Fruit fly (Drosophila melanogaster) whole organism, embryonic: Measurements from ENCODE around the gene CG6791.

Experiments used
- CG11247 ChIP-seq: fragments of 200-800 bp; sonication (Bioruptor generic); IDR thresholded peaks from 2 replicates; pipeline ENCODE4 v1.3.6; 2022; ENCODE audit warnings: missing biosample characterization, missing genetic modification characterization
- CG11456 ChIP-seq: fragments of 200-800 bp; sonication (Bioruptor generic); IDR thresholded peaks from 3 replicates; pipeline ENCODE4 v1.3.6; 2022; ENCODE audit warnings: missing biosample characterization, missing genetic modification characterization
- CG13287 ChIP-seq: fragments of 200-800 bp; sonication (Bioruptor generic); IDR thresholded peaks from 2 replicates; pipeline ENCODE4 v1.3.6; 2022; ENCODE audit warnings: missing biosample characterization, missing genetic modification characterization; ENCODE audit not compliant: partially characterized antibody
- CG15269 ChIP-seq: fragments of 200-800 bp; sonication (Bioruptor generic); optimal IDR thresholded peaks from 2 replicates; lab custom pipeline; 2018; ENCODE audit warnings: missing biosample characterization, mild to moderate bottlenecking, missing genetic modification characterization, moderate library complexity
- CG15479 ChIP-seq: fragments of 200-800 bp; sonication (Bioruptor generic); optimal IDR thresholded peaks from 3 replicates; lab custom pipeline; 2019; ENCODE audit warnings: missing biosample characterization, mild to moderate bottlenecking, missing genetic modification characterization, moderate library complexity
- CG17385 ChIP-seq: fragments of 200-800 bp; sonication (Bioruptor generic); optimal IDR thresholded peaks from 3 replicates; lab custom pipeline; 2018; ENCODE audit warnings: missing biosample characterization, mild to moderate bottlenecking, missing genetic modification characterization
- CG18619 ChIP-seq: fragments of 200-800 bp; sonication (Bioruptor generic); optimal IDR thresholded peaks from 3 replicates; lab custom pipeline; 2017; ENCODE audit warnings: missing biosample characterization, mild to moderate bottlenecking, missing genetic modification characterization
- CG2129 ChIP-seq: fragments of 200-800 bp; sonication (Bioruptor generic); IDR thresholded peaks from 2 replicates; pipeline ENCODE4 v1.3.6; 2022; ENCODE audit warnings: missing biosample characterization, missing genetic modification characterization; ENCODE audit not compliant: partially characterized antibody
- CG31365 ChIP-seq: fragments of 200-800 bp; sonication (Bioruptor generic); optimal IDR thresholded peaks from 2 replicates; lab custom pipeline; 2018; ENCODE audit warnings: missing biosample characterization, mild to moderate bottlenecking, missing genetic modification characterization
- CG32532 ChIP-seq: fragments of 200-800 bp; sonication (Bioruptor generic); IDR thresholded peaks from 2 replicates; pipeline ENCODE4 v1.3.6; 2022; ENCODE audit warnings: missing biosample characterization, missing genetic modification characterization
- CG3407 ChIP-seq: fragments of 200-800 bp; sonication (Bioruptor generic); optimal IDR thresholded peaks from 2 replicates; lab custom pipeline; 2018; ENCODE audit warnings: missing biosample characterization, mild to moderate bottlenecking, missing genetic modification characterization
- CG4424 ChIP-seq: fragments of 200-800 bp; sonication (Bioruptor generic); optimal IDR thresholded peaks from 3 replicates; lab custom pipeline; 2016; ENCODE audit warnings: missing biosample characterization, missing genetic modification characterization
- CG6254 ChIP-seq: fragments of 200-800 bp; sonication (Bioruptor generic); optimal IDR thresholded peaks from 3 replicates; lab custom pipeline; 2017; ENCODE audit warnings: mild to moderate bottlenecking, missing biosample characterization, missing genetic modification reagents, missing genetic modification characterization
- CG7745 ChIP-seq: fragments of 200-800 bp; sonication (Bioruptor generic); optimal IDR thresholded peaks from 2 replicates; lab custom pipeline; 2018; ENCODE audit warnings: missing biosample characterization, mild to moderate bottlenecking, missing genetic modification characterization, moderate library complexity
- CG7786 ChIP-seq: fragments of 200-800 bp; sonication (Bioruptor generic); optimal IDR thresholded peaks from 2 replicates; lab custom pipeline; 2016; ENCODE audit warnings: missing biosample characterization, missing genetic modification characterization
- CG9609 ChIP-seq: fragments of 200-800 bp; sonication (Bioruptor generic); optimal IDR thresholded peaks from 3 replicates; lab custom pipeline; 2016; ENCODE audit warnings: missing biosample characterization, missing genetic modification characterization
- CG9797 ChIP-seq: fragments of 200-800 bp; sonication (Bioruptor generic); optimal IDR thresholded peaks from 3 replicates; lab custom pipeline; 2018; ENCODE audit warnings: missing biosample characterization, mild to moderate bottlenecking, missing genetic modification characterization
- D19A ChIP-seq: fragments of 200-800 bp; optimal IDR thresholded peaks from 3 replicates; lab custom pipeline; 2019; ENCODE audit warnings: missing biosample characterization, mild to moderate bottlenecking, missing genetic modification characterization, moderate library complexity
- D19B ChIP-seq: fragments of 200-800 bp; sonication (Bioruptor generic); optimal IDR thresholded peaks from 2 replicates; lab custom pipeline; 2017; ENCODE audit warnings: missing biosample characterization, mild to moderate bottlenecking, missing genetic modification characterization
- ERR ChIP-seq: fragments of 200-800 bp; sonication (Bioruptor generic); optimal IDR thresholded peaks from 2 replicates; lab custom pipeline; 2016; ENCODE audit warnings: missing biosample characterization, missing genetic modification characterization
- Ets97D ChIP-seq: fragments of 200-800 bp; sonication (Bioruptor generic); optimal IDR thresholded peaks from 3 replicates; lab custom pipeline; 2016; ENCODE audit warnings: missing biosample characterization, missing genetic modification characterization
- Gsc ChIP-seq: fragments of 200-800 bp; sonication (Bioruptor generic); IDR thresholded peaks from 2 replicates; pipeline ENCODE4 v1.3.6; 2022; ENCODE audit warnings: missing biosample characterization, missing genetic modification characterization
- HLH3B ChIP-seq: fragments of 200-800 bp; sonication (Bioruptor generic); IDR thresholded peaks from 2 replicates; pipeline ENCODE4 v1.3.6; 2022; ENCODE audit warnings: missing biosample characterization, missing genetic modification characterization
- HLH54F ChIP-seq: fragments of 200-800 bp; sonication (Bioruptor generic); optimal IDR thresholded peaks from 3 replicates; lab custom pipeline; 2016; ENCODE audit warnings: missing biosample characterization, missing genetic modification characterization
- Hmx ChIP-seq: fragments of 200-800 bp; sonication (Bioruptor generic); optimal IDR thresholded peaks from 2 replicates; lab custom pipeline; 2016; ENCODE audit warnings: missing biosample characterization, missing genetic modification characterization
- Lim3 ChIP-seq: fragments of 200-800 bp; sonication (Bioruptor generic); IDR thresholded peaks from 2 replicates; pipeline ENCODE4 v1.3.6; 2022; ENCODE audit warnings: missing biosample characterization, missing genetic modification characterization
- MBD-R2 ChIP-seq: fragments of 200-800 bp; sonication (Bioruptor generic); IDR thresholded peaks from 2 replicates; pipeline ENCODE4 v1.3.6; 2022; ENCODE audit warnings: missing biosample characterization, missing genetic modification characterization
- NK7.1 ChIP-seq: fragments of 200-800 bp; sonication (Bioruptor generic); optimal IDR thresholded peaks from 3 replicates; lab custom pipeline; 2016; ENCODE audit warnings: missing biosample characterization, missing genetic modification characterization
- Ravus ChIP-seq: fragments of 200-800 bp; sonication (Bioruptor generic); IDR thresholded peaks from 2 replicates; pipeline ENCODE4 v1.3.6; 2022; ENCODE audit warnings: missing biosample characterization, missing genetic modification characterization
- Six4 ChIP-seq: fragments of 200-800 bp; sonication (Bioruptor generic); optimal IDR thresholded peaks from 2 replicates; lab custom pipeline; 2016; ENCODE audit warnings: missing biosample characterization, missing genetic modification characterization
- Spps ChIP-seq: fragments of 200-800 bp; sonication (Bioruptor generic); optimal IDR thresholded peaks from 2 replicates; lab custom pipeline; 2018; ENCODE audit warnings: missing biosample characterization, mild to moderate bottlenecking, missing genetic modification characterization
- ab ChIP-seq: fragments of 200-800 bp; sonication (Bioruptor generic); optimal IDR thresholded peaks from 2 replicates; lab custom pipeline; 2016; ENCODE audit warnings: missing biosample characterization, missing genetic modification characterization
- aop ChIP-seq: fragments of 200-800 bp; sonication (Bioruptor generic); IDR thresholded peaks from 2 replicates; pipeline ENCODE4 v1.3.6; 2022; ENCODE audit warnings: missing biosample characterization, missing genetic modification characterization
- ara ChIP-seq: fragments of 200-800 bp; sonication (Bioruptor generic); IDR thresholded peaks from 2 replicates; pipeline ENCODE4 v1.3.6; 2022; ENCODE audit warnings: missing biosample characterization, missing genetic modification characterization
- cg ChIP-seq: fragments of 200-800 bp; sonication (Bioruptor generic); optimal IDR thresholded peaks from 3 replicates; lab custom pipeline; 2019; ENCODE audit warnings: missing biosample characterization, mild to moderate bottlenecking, missing genetic modification characterization, moderate library complexity
- crc ChIP-seq: fragments of 200-800 bp; sonication (Bioruptor generic); optimal IDR thresholded peaks from 2 replicates; lab custom pipeline; 2016; ENCODE audit warnings: missing biosample characterization, missing genetic modification characterization
- da ChIP-seq: fragments of 200-800 bp; sonication (Bioruptor generic); optimal IDR thresholded peaks from 2 replicates; lab custom pipeline; 2016; ENCODE audit warnings: missing biosample characterization, missing genetic modification characterization
- dati ChIP-seq: fragments of 200-800 bp; sonication (Bioruptor generic); IDR thresholded peaks from 2 replicates; pipeline ENCODE4 v1.3.6; 2022; ENCODE audit warnings: missing biosample characterization, missing genetic modification characterization
- dpn ChIP-seq, 2 experiments: fragments of 200-800 bp; sonication (Bioruptor generic); optimal IDR thresholded peaks; 3 replicates each; lab custom pipeline; 2016; ENCODE audit warnings: missing biosample characterization in 2 of 2, missing genetic modification characterization in 2 of 2
- gfzf ChIP-seq: fragments of 200-800 bp; sonication (Bioruptor generic); optimal IDR thresholded peaks from 2 replicates; lab custom pipeline; 2016; ENCODE audit warnings: missing biosample characterization, mild to moderate bottlenecking, missing genetic modification characterization, moderate library complexity
- grn ChIP-seq: fragments of 200-800 bp; sonication (Bioruptor generic); optimal IDR thresholded peaks from 3 replicates; lab custom pipeline; 2017; ENCODE audit warnings: missing biosample characterization, missing genetic modification characterization
- mam ChIP-seq: fragments of 200-800 bp; sonication (Bioruptor generic); optimal IDR thresholded peaks from 3 replicates; lab custom pipeline; 2016; ENCODE audit warnings: missing biosample characterization, missing genetic modification characterization
- odd ChIP-seq: fragments of 200-800 bp; sonication (Bioruptor generic); optimal IDR thresholded peaks from 2 replicates; lab custom pipeline; 2017; ENCODE audit warnings: missing biosample characterization, mild to moderate bottlenecking, missing genetic modification characterization
- sd ChIP-seq: fragments of 200-800 bp; sonication (Bioruptor generic); optimal IDR thresholded peaks from 3 replicates; lab custom pipeline; 2018; ENCODE audit warnings: missing biosample characterization, mild to moderate bottlenecking, missing genetic modification characterization, moderate library complexity
- sens ChIP-seq: fragments of 200-800 bp; sonication (Bioruptor generic); peaks from one replicate; lab custom pipeline; 2016; ENCODE audit warnings: missing biosample characterization, missing genetic modification characterization
- slou ChIP-seq: fragments of 200-800 bp; sonication (Bioruptor generic); optimal IDR thresholded peaks from 3 replicates; lab custom pipeline; 2016; ENCODE audit warnings: missing biosample characterization, missing genetic modification characterization
- tin ChIP-seq: fragments of 200-800 bp; sonication (Bioruptor generic); optimal IDR thresholded peaks from 3 replicates; lab custom pipeline; 2016; ENCODE audit warnings: missing biosample characterization, missing genetic modification characterization
- vnd ChIP-seq: fragments of 200-800 bp; sonication (Bioruptor generic); IDR thresholded peaks from 3 replicates; pipeline ENCODE4 v1.3.6; 2022; ENCODE audit warnings: missing biosample characterization, missing genetic modification characterization; ENCODE audit not compliant: partially characterized antibody
- wor ChIP-seq: fragments of 200-800 bp; sonication (Bioruptor generic); IDR thresholded peaks from 2 replicates; pipeline ENCODE4 v1.3.6; 2022; ENCODE audit warnings: missing biosample characterization, missing genetic modification characterization
- yki ChIP-seq: fragments of >200 bp; optimal IDR thresholded peaks from 3 replicates; lab custom pipeline; 2018
- zen ChIP-seq: fragments of 200-800 bp; sonication (Bioruptor generic); optimal IDR thresholded peaks from 3 replicates; lab custom pipeline; 2018; ENCODE audit warnings: missing biosample characterization, mild to moderate bottlenecking, missing genetic modification characterization, moderate library complexity

The CG6791 gene

DNA sequence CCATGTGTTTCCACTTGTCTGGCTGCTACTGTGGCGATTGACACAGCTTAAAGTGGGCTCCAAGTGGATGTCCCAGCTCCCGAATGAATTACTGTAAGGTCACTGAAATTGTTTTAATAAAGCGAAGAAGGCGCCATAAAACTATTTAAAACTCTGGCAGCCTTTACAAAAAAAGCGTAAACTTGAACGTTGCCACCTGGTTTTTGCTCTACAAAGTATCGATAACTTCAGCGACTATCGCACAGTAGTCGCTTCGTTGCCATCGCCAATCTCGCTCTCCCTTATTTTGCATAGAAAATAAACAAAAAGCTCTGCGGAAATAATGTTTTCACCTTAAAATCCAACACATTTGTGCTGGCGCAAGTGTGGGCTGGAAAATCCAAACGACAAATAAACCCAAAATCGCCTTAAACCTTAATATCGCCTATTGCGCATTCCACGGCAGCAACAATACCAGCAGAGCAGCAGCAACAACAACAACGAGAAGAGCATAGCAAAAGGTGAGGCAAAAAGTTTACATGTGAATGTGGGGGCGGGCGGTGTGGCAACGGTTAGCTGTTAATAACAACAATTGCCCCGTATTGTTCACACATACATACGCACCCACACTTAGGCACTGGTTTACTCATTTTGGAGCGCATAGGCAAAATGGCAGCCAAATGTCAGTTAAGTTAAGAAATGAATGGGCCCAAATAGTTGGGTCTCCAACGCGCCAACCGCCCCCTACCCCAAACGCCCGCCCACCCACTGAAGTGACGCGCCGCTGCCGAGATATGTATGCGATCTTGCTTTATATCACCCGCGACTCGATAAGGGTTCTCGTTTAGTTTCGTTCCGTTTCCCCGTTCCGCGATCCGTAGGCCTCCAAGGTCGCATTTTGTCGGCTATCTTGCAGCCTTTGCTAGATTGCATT, 8.3 kb downstream of the CG6791 start, which contains the start of gene wkd (continued):
- TF ChIP-seq vnd (GFP tag; lab: Robert Waterston, UW) (peak; percentile 69), CG9609 (GFP tag; lab: Kevin White, UChicago) (no peak), dati (GFP tag; lab: Robert Waterston, UW) (no peak), Six4 (GFP tag; lab: Kevin White, UChicago) (no peak), Ravus (GFP tag; lab: Robert Waterston, UW) (no peak), CG3407 (no peak), CG7745 (no peak), ara (no peak), tin (no peak), wor (GFP tag; lab: Robert Waterston, UW) (no peak), CG17385 (no peak), gfzf (GFP tag; lab: Kevin White, UChicago) (peak; percentile 25), CG11247 (GFP tag; lab: Robert Waterston, UW) (no peak), da (GFP tag; lab: Kevin White, UChicago) (no peak), sens (GFP tag; lab: Kevin White, UChicago) (no peak), Gsc (GFP tag; lab: Robert Waterston, UW) (no peak), CG13287 (GFP tag; lab: Robert Waterston, UW) (peak; percentile 94), ERR (GFP tag; lab: Kevin White, UChicago) (no peak), HLH3B (GFP tag; lab: Robert Waterston, UW) (no peak), slou (GFP tag; lab: Kevin White, UChicago) (no peak), CG31365 (tag; lab: Kevin White, UChicago) (no peak), Hmx (no peak), CG15479 (GFP tag; lab: Kevin White, UChicago) (no peak), Lim3 (GFP tag; lab: Robert Waterston, UW) (no peak), D19A (no peak), NK7.1 (GFP tag; lab: Kevin White, UChicago) (no peak), zen (tag; lab: Kevin White, UChicago) (no peak), yki (lab: Kevin White, UChicago) (no peak), ab (GFP tag; lab: Kevin White, UChicago) (no peak), CG6254 (GFP tag; lab: Kevin White, UChicago) (no peak), CG15269 (tag; lab: Kevin White, UChicago) (no peak), sd (peak; percentile 45), crc (GFP tag; lab: Kevin White, UChicago) (no peak), aop (GFP tag; lab: Robert Waterston, UW) (no peak), CG32532 (no peak), dpn (GFP tag; optimal IDR thresholded peaks at IDR 0.05; lab: Kevin White, UChicago) (no peak), cg (peak; percentile 78), Spps (tag; lab: Kevin White, UChicago) (no peak), Ets97D (peak; percentile 63), MBD-R2 (GFP tag; lab: Robert Waterston, UW) (peak; percentile 57), D19B (GFP tag; lab: Kevin White, UChicago) (no peak), CG11456 (GFP tag; lab: Robert Waterston, UW) (no peak), CG4424 (no peak), CG9797 (GFP tag; lab: Kevin White, UChicago) (peak; percentile 5), CG2129 (GFP tag; lab: Robert Waterston, UW) (peak; percentile 50; the same call in 1 of the 2 replicates), odd (GFP tag; lab: Kevin White, UChicago) (no peak), CG7786 (GFP tag; lab: Kevin White, UChicago) (no peak), mam (GFP tag; lab: Kevin White, UChicago) (peak; percentile 13), HLH54F (peak; percentile 1), CG18619 (GFP tag; lab: Kevin White, UChicago) (no peak), grn (GFP tag; lab: Kevin White, UChicago) (peak; percentile 64)
